Worm (Caenorhabditis elegans) whole organism, young adult: ENCODE results near the gene ZK1307.7.

Experiments used
- F23B12.7 ChIP-seq: sonication (generic microtip); optimal IDR thresholded peaks from 2 replicates; lab custom pipeline; 2017; ENCODE audit warnings: missing genetic modification characterization, mild to moderate bottlenecking, missing compliant biosample characterization, antibody characterized with exemption, moderate library complexity; ENCODE audit not compliant: insufficient read depth
- F37B4.10 ChIP-seq: fragments of 200-800 bp; sonication (Bioruptor generic); IDR thresholded peaks from 2 replicates; pipeline ENCODE4 v1.3.6; 2022; ENCODE audit warnings: missing genetic modification characterization, missing compliant biosample characterization
- T26A5.8 ChIP-seq: sonication (generic microtip); optimal IDR thresholded peaks from 2 replicates; lab custom pipeline; 2016; ENCODE audit warnings: missing genetic modification characterization, missing compliant biosample characterization
- aptf-2 ChIP-seq: fragments of 200-800 bp; sonication (Bioruptor generic); conservative IDR thresholded peaks from 2 replicates; pipeline ENCODE4 v1.3.6; 2022; ENCODE audit warnings: missing genetic modification reagents, missing genetic modification characterization, missing compliant biosample characterization
- attf-3 ChIP-seq: fragments of 200-800 bp; sonication (Bioruptor generic); conservative IDR thresholded peaks from 2 replicates; pipeline ENCODE4 v1.3.6; 2022; ENCODE audit warnings: missing genetic modification reagents, missing genetic modification characterization, missing compliant biosample characterization
- bed-2 ChIP-seq: fragments of 200-800 bp; sonication (Bioruptor generic); IDR thresholded peaks from 2 replicates; pipeline ENCODE4 v1.3.6; 2022; ENCODE audit warnings: missing genetic modification reagents, missing genetic modification characterization, missing compliant biosample characterization
- efl-1 ChIP-seq: fragments of 150-350 bp; optimal IDR thresholded peaks from 2 replicates; lab custom pipeline; 2014; ENCODE audit warnings: missing biosample characterization, missing genetic modification reagents, missing genetic modification characterization
- egl-44 ChIP-seq: fragments of 200-800 bp; sonication (Bioruptor generic); IDR thresholded peaks from 2 replicates; pipeline ENCODE4 v1.3.6; 2022; ENCODE audit warnings: missing genetic modification reagents, missing genetic modification characterization, missing compliant biosample characterization
- hmg-1.2 ChIP-seq: fragments of 200-800 bp; sonication (Bioruptor generic); IDR thresholded peaks from 2 replicates; pipeline ENCODE4 v1.3.6; 2022; ENCODE audit warnings: missing genetic modification reagents, missing genetic modification characterization, missing compliant biosample characterization
- hrde-1 ChIP-seq: sonication (generic microtip); optimal IDR thresholded peaks from 2 replicates; lab custom pipeline; 2016; ENCODE audit warnings: missing genetic modification characterization, mild to moderate bottlenecking, missing compliant biosample characterization, moderate library complexity, missing genotype, missing genetic modification reagents, borderline replicate concordance
- lin-26 ChIP-seq: fragments of 200-800 bp; sonication (Bioruptor generic); IDR thresholded peaks from 2 replicates; pipeline ENCODE4 v1.3.6; 2022; ENCODE audit warnings: missing genetic modification reagents, missing genetic modification characterization, missing compliant biosample characterization
- lin-40 ChIP-seq: sonication (generic microtip); optimal IDR thresholded peaks from 2 replicates; lab custom pipeline; 2016; ENCODE audit warnings: missing genetic modification characterization, mild to moderate bottlenecking, missing compliant biosample characterization, missing genotype, missing genetic modification reagents
- lin-54 ChIP-seq: fragments of 200-800 bp; sonication (Bioruptor generic); optimal IDR thresholded peaks from 2 replicates; lab custom pipeline; 2018; ENCODE audit warnings: mild to moderate bottlenecking, missing genetic modification characterization, missing compliant biosample characterization
- mes-4 ChIP-seq: sonication (generic microtip); optimal IDR thresholded peaks from 2 replicates; lab custom pipeline; 2016; ENCODE audit warnings: missing genotype, missing genetic modification characterization, missing compliant biosample characterization
- mxl-1 ChIP-seq: sonication (generic microtip); optimal IDR thresholded peaks from 2 replicates; lab custom pipeline; 2016; ENCODE audit warnings: missing genetic modification characterization, missing compliant biosample characterization
- nfya-2 ChIP-seq: fragments of 200-800 bp; sonication (Bioruptor generic); IDR thresholded peaks from 2 replicates; pipeline ENCODE4 v1.3.6; 2022; ENCODE audit warnings: missing genetic modification reagents, missing genetic modification characterization, missing compliant biosample characterization
- pbrm-1 ChIP-seq: fragments of 200-800 bp; sonication (Bioruptor generic); IDR thresholded peaks from 2 replicates; pipeline ENCODE4 v1.3.6; 2022; ENCODE audit warnings: missing genetic modification reagents, missing genetic modification characterization, missing compliant biosample characterization
- rpc-1 ChIP-seq, 2 experiments: fragments of 150-350 bp in 1 of 2; sonication (generic microtip) in 1 of 2; optimal IDR thresholded peaks; 2 replicates each; lab custom pipeline; 2014 to 2018; ENCODE audit warnings: missing biosample characterization in 1 of 2, missing genetic modification characterization in 1 of 2, missing genetic modification reagents in 1 of 2, missing genotype in 1 of 2
- zfh-2 ChIP-seq: fragments of 200-800 bp; sonication (Bioruptor generic); conservative IDR thresholded peaks from 2 replicates; pipeline ENCODE4 v1.3.6; 2022; ENCODE audit warnings: missing genetic modification reagents, missing genetic modification characterization, missing compliant biosample characterization

Gene ZK1307.7

ce11 chrII:9686663-9687193, 50.3 kb downstream of the ZK1307.7 start, which contains the start of gene ZK1320.9 (continued):
- peak; percentile 66 for TF ChIP-seq attf-3 (GFP tag; lab: Robert Waterston, UW)
- no peak for TF ChIP-seq bed-2 (GFP tag; lab: Robert Waterston, UW)
- TF ChIP-seq aptf-2 (GFP tag; lab: Robert Waterston, UW) = no peak
- TF ChIP-seq rpc-1 (optimal IDR thresholded peaks at IDR 0.05; lab: Kevin White, UChicago) = no peak
- no peak for TF ChIP-seq rpc-1 (tag; optimal IDR thresholded peaks at IDR 0.05; lab: Kevin White, UChicago)
- peak; percentile 7 for TF ChIP-seq F23B12.7 (tag; lab: Kevin White, UChicago)
- TF ChIP-seq F37B4.10 = no peak
- TF ChIP-seq hmg-1.2 (GFP tag; lab: Robert Waterston, UW) = peak; percentile 69
- no peak for TF ChIP-seq nfya-2 (GFP tag; lab: Robert Waterston, UW)
- no peak for TF ChIP-seq lin-26 (GFP tag; lab: Robert Waterston, UW)
- no peak for TF ChIP-seq T26A5.8 (tag; lab: Kevin White, UChicago)
- no peak for TF ChIP-seq egl-44
- TF ChIP-seq pbrm-1 = no peak
- TF ChIP-seq mxl-1 (tag; lab: Kevin White, UChicago) = no peak
- no peak for TF ChIP-seq hrde-1 (tag; lab: Kevin White, UChicago)
- peak; percentile 16 for TF ChIP-seq lin-40 (tag; lab: Kevin White, UChicago)
- no peak for TF ChIP-seq efl-1
- no peak for TF ChIP-seq lin-54 (GFP tag; lab: Kevin White, UChicago)
- no peak for TF ChIP-seq mes-4 (tag; lab: Kevin White, UChicago)
- TF ChIP-seq zfh-2 (GFP tag; lab: Robert Waterston, UW) = no peak
